Fruit fly (Drosophila melanogaster) whole organism, pupa: ENCODE data around the gene unc-4.
A peak's percentile ranks its signal among the peaks of the same experiment; 100 is the strongest.

Experiments
- CG10348 ChIP-seq: fragments of 200-800 bp; sonication (Bioruptor generic); IDR thresholded peaks from 2 replicates; pipeline ENCODE4 v1.3.6; 2022; ENCODE audit warnings: missing biosample characterization, missing genetic modification characterization
- CG12605 ChIP-seq: fragments of 200-800 bp; sonication (Bioruptor generic); IDR thresholded peaks from 2 replicates; pipeline ENCODE4 v1.3.6; 2022; ENCODE audit warnings: missing biosample characterization, missing genetic modification characterization
- CG13204 ChIP-seq: fragments of 200-800 bp; sonication (Bioruptor generic); optimal IDR thresholded peaks from 2 replicates; lab custom pipeline; 2018; ENCODE audit warnings: missing biosample characterization, mild to moderate bottlenecking, missing genetic modification characterization, moderate library complexity
- CG14655 ChIP-seq: fragments of 200-800 bp; sonication (Bioruptor generic); optimal IDR thresholded peaks from 3 replicates; lab custom pipeline; 2017; ENCODE audit warnings: mild to moderate bottlenecking, missing biosample characterization, missing genetic modification reagents, missing genetic modification characterization
- CG15710 ChIP-seq: fragments of 200-800 bp; sonication (Bioruptor generic); optimal IDR thresholded peaks from 2 replicates; lab custom pipeline; 2018; ENCODE audit warnings: missing biosample characterization, mild to moderate bottlenecking, missing genetic modification characterization, moderate library complexity
- CG17806 ChIP-seq: fragments of 200-800 bp; sonication (Bioruptor generic); optimal IDR thresholded peaks from 2 replicates; lab custom pipeline; 2018; ENCODE audit warnings: missing biosample characterization, mild to moderate bottlenecking, missing genetic modification characterization, moderate library complexity
- CG32121 ChIP-seq: fragments of 200-800 bp; sonication (Bioruptor generic); IDR thresholded peaks from 2 replicates; pipeline ENCODE4 v1.3.6; 2022; ENCODE audit warnings: missing biosample characterization, missing genetic modification characterization
- CG34367 ChIP-seq: fragments of 200-800 bp; sonication (Bioruptor generic); optimal IDR thresholded peaks from 2 replicates; lab custom pipeline; 2018; ENCODE audit warnings: missing biosample characterization, mild to moderate bottlenecking, missing genetic modification characterization
- CG4496 ChIP-seq: fragments of 200-800 bp; sonication (Bioruptor generic); IDR thresholded peaks from 3 replicates; pipeline ENCODE4 v1.3.6; 2022; ENCODE audit warnings: missing biosample characterization, missing genetic modification characterization
- CG8159 ChIP-seq: fragments of 200-800 bp; sonication (Bioruptor generic); optimal IDR thresholded peaks from 3 replicates; lab custom pipeline; 2018; ENCODE audit warnings: missing biosample characterization, mild to moderate bottlenecking, missing genetic modification characterization, moderate library complexity
- CG8301 ChIP-seq: fragments of 200-800 bp; sonication (Bioruptor generic); optimal IDR thresholded peaks from 2 replicates; lab custom pipeline; 2018; ENCODE audit warnings: missing biosample characterization, mild to moderate bottlenecking, missing genetic modification characterization
- CG9948 ChIP-seq: fragments of 200-800 bp; sonication (Bioruptor generic); optimal IDR thresholded peaks from 2 replicates; lab custom pipeline; 2018; ENCODE audit warnings: missing biosample characterization, mild to moderate bottlenecking, missing genetic modification characterization, moderate library complexity
- D1 ChIP-seq: fragments of 200-800 bp; sonication (Bioruptor generic); optimal IDR thresholded peaks from 2 replicates; lab custom pipeline; 2018; ENCODE audit warnings: missing biosample characterization, mild to moderate bottlenecking, missing genetic modification characterization, moderate library complexity
- EcR ChIP-seq: fragments of 200-800 bp; sonication (Bioruptor generic); optimal IDR thresholded peaks from 3 replicates; lab custom pipeline; 2019; ENCODE audit warnings: missing biosample characterization, missing genetic modification characterization, mild to moderate bottlenecking, moderate library complexity, missing genetic modification reagents
- Ets98B ChIP-seq: fragments of 200-800 bp; sonication (Bioruptor generic); IDR thresholded peaks from 2 replicates; pipeline ENCODE4 v1.3.6; 2022; ENCODE audit warnings: missing biosample characterization, missing genetic modification characterization
- Pif1A ChIP-seq: fragments of 200-800 bp; sonication (Bioruptor generic); optimal IDR thresholded peaks from 3 replicates; lab custom pipeline; 2016; ENCODE audit warnings: missing biosample characterization, missing genetic modification characterization
- Pif1B ChIP-seq: fragments of 200-800 bp; sonication (Bioruptor generic); optimal IDR thresholded peaks from 3 replicates; lab custom pipeline; 2016; ENCODE audit warnings: missing biosample characterization, missing genetic modification characterization
- Snoo ChIP-seq: fragments of 200-800 bp; sonication (Bioruptor generic); optimal IDR thresholded peaks from 3 replicates; lab custom pipeline; 2017; ENCODE audit warnings: missing biosample characterization, mild to moderate bottlenecking, missing genetic modification characterization, inconsistent platforms
- fd96Ca ChIP-seq: fragments of 200-800 bp; sonication (Bioruptor generic); IDR thresholded peaks from 3 replicates; pipeline ENCODE4 v1.3.6; 2022; ENCODE audit warnings: missing biosample characterization, missing genetic modification characterization
- gl ChIP-seq: fragments of 200-800 bp; sonication (Bioruptor generic); optimal IDR thresholded peaks from 2 replicates; lab custom pipeline; 2018; ENCODE audit warnings: missing biosample characterization, mild to moderate bottlenecking, missing genetic modification characterization
- rn ChIP-seq: fragments of 200-800 bp; sonication (Bioruptor generic); IDR thresholded peaks from 2 replicates; pipeline ENCODE4 v1.3.6; 2022; ENCODE audit warnings: missing biosample characterization, missing genetic modification characterization

unc-4 gene

dm6 chrX:17799070-17799802, 30.9 kb downstream of the unc-4 start:
- no peak for TF ChIP-seq CG17806 (tag; lab: Kevin White, UChicago)
- TF ChIP-seq CG32121 (GFP tag; lab: Robert Waterston, UW): no peak
- TF ChIP-seq EcR (GFP tag; lab: Kevin White, UChicago): no peak
- TF ChIP-seq CG34367 (tag; lab: Kevin White, UChicago): no peak
- no peak for TF ChIP-seq CG8159 (tag; lab: Kevin White, UChicago)
- TF ChIP-seq CG9948: no peak
- TF ChIP-seq CG12605 (GFP tag; lab: Robert Waterston, UW): no peak
- no peak for TF ChIP-seq D1 (tag; lab: Kevin White, UChicago)
- TF ChIP-seq CG13204 (GFP tag; lab: Kevin White, UChicago): no peak
- TF ChIP-seq CG10348 (GFP tag; lab: Robert Waterston, UW): no peak
- TF ChIP-seq fd96Ca: no peak
- no peak for TF ChIP-seq Ets98B (GFP tag; lab: Robert Waterston, UW)
- TF ChIP-seq, all 21 proteins: peak for 0

dm6 chrX:17799803-17800151, 31.4 kb downstream of the unc-4 start:
- no peak for TF ChIP-seq CG4496 (GFP tag; lab: Robert Waterston, UW)
- TF ChIP-seq Snoo (tag; lab: Kevin White, UChicago): no peak
- no peak for TF ChIP-seq CG14655
- no peak for TF ChIP-seq rn (GFP tag; lab: Robert Waterston, UW)
- TF ChIP-seq CG12605 (GFP tag; lab: Robert Waterston, UW): no peak
- TF ChIP-seq fd96Ca: no peak
- TF ChIP-seq CG8159 (tag; lab: Kevin White, UChicago): no peak
- no peak for TF ChIP-seq D1 (tag; lab: Kevin White, UChicago)
- TF ChIP-seq EcR (GFP tag; lab: Kevin White, UChicago): no peak
- no peak for TF ChIP-seq Pif1B
- no peak for TF ChIP-seq CG34367 (tag; lab: Kevin White, UChicago)
- no peak for TF ChIP-seq CG13204 (GFP tag; lab: Kevin White, UChicago)
- TF ChIP-seq CG32121 (GFP tag; lab: Robert Waterston, UW): no peak
- TF ChIP-seq Pif1A (GFP tag; lab: Kevin White, UChicago): no peak
- TF ChIP-seq CG10348 (GFP tag; lab: Robert Waterston, UW): no peak

dm6 chrX:17802353-17803121, 34.2 kb downstream of the unc-4 start:
- peak; percentile 79 for TF ChIP-seq CG9948
- peak; percentile 75 for TF ChIP-seq Snoo (tag; lab: Kevin White, UChicago)
- TF ChIP-seq fd96Ca: no peak
- TF ChIP-seq CG15710 (tag; lab: Kevin White, UChicago): peak; percentile 80
- TF ChIP-seq CG10348 (GFP tag; lab: Robert Waterston, UW): no peak
- no peak for TF ChIP-seq CG32121 (GFP tag; lab: Robert Waterston, UW)
- no peak for TF ChIP-seq gl (tag; lab: Kevin White, UChicago)
- peak; percentile 54 for TF ChIP-seq D1 (tag; lab: Kevin White, UChicago)
- 0 out of 3 replicates have a peak, but pooled peaks have one; percentile 13 for TF ChIP-seq CG4496 (GFP tag; lab: Robert Waterston, UW)
- TF ChIP-seq CG34367 (tag; lab: Kevin White, UChicago): peak; percentile 64
- TF ChIP-seq rn (GFP tag; lab: Robert Waterston, UW): 0 out of 2 replicates have a peak, but pooled peaks have one; percentile 12
- TF ChIP-seq CG13204 (GFP tag; lab: Kevin White, UChicago): no peak
- no peak for TF ChIP-seq Ets98B (GFP tag; lab: Robert Waterston, UW)
- TF ChIP-seq CG12605 (GFP tag; lab: Robert Waterston, UW): no peak
- TF ChIP-seq CG14655: peak; percentile 78
- TF ChIP-seq CG8301: peak; percentile 70
- TF ChIP-seq CG8159 (tag; lab: Kevin White, UChicago): peak; percentile 85
- peak; percentile 66 for TF ChIP-seq CG17806 (tag; lab: Kevin White, UChicago)
- TF ChIP-seq EcR (GFP tag; lab: Kevin White, UChicago): no peak
- TF ChIP-seq Pif1A (GFP tag; lab: Kevin White, UChicago): peak; percentile 67
- peak; percentile 53 for TF ChIP-seq Pif1B
- TF ChIP-seq, all 21 proteins: peak for 13

- TF ChIP-seq gl (tag; lab: Kevin White, UChicago) (no peak), Pif1B (no peak), CG12605 (GFP tag; lab: Robert Waterston, UW) (no peak), D1 (tag; lab: Kevin White, UChicago) (no peak), CG4496 (GFP tag; lab: Robert Waterston, UW) (no peak), CG15710 (tag; lab: Kevin White, UChicago) (no peak), Ets98B (GFP tag; lab: Robert Waterston, UW) (no peak), CG8301 (no peak), CG34367 (tag; lab: Kevin White, UChicago) (no peak), CG10348 (GFP tag; lab: Robert Waterston, UW) (no peak), EcR (GFP tag; lab: Kevin White, UChicago) (no peak), CG32121 (GFP tag; lab: Robert Waterston, UW) (no peak), Snoo (tag; lab: Kevin White, UChicago) (no peak)
Observed at dm6 chrX:17804048-17804447, 35.7 kb downstream of the unc-4 start.

dm6 chrX:17806335-17806734, 38.0 kb downstream of the unc-4 start:
- TF ChIP-seq CG34367 (tag; lab: Kevin White, UChicago) (peak; percentile 40), CG8159 (tag; lab: Kevin White, UChicago) (peak; percentile 41), CG14655 (no peak), CG8301 (no peak), CG17806 (tag; lab: Kevin White, UChicago) (peak; percentile 30), CG12605 (GFP tag; lab: Robert Waterston, UW) (peak; percentile 68), CG13204 (GFP tag; lab: Kevin White, UChicago) (peak; percentile 60), EcR (GFP tag; lab: Kevin White, UChicago) (no peak), CG9948 (peak; percentile 23), Pif1B (peak; percentile 34), CG4496 (GFP tag; lab: Robert Waterston, UW) (0 out of 3 replicates have a peak, but pooled peaks have one; percentile 16), Pif1A (GFP tag; lab: Kevin White, UChicago) (peak; percentile 39), gl (tag; lab: Kevin White, UChicago) (peak; percentile 41), Ets98B (GFP tag; lab: Robert Waterston, UW) (no peak), CG15710 (tag; lab: Kevin White, UChicago) (peak; percentile 48)
